Worm (Caenorhabditis elegans): Measurements from ENCODE around the gene gtf-2H1.
A peak's percentile ranks its signal among the peaks of the same experiment; 100 is the strongest.

ce11 chrIV:192046-192445, 39.5 kb downstream of the gtf-2H1 start, which contains the start of gene Y38C1AA.12:
- TF ChIP-seq hmg-4 (GFP tag; optimal IDR thresholded peaks at IDR 0.05) = peak; percentile 32
- no peak for TF ChIP-seq flt-1 (GFP tag; IDR thresholded peaks at IDR 0.05)
- TF ChIP-seq ceh-36 (tag; optimal IDR thresholded peaks at IDR 0.05) = peak; percentile 7
- no peak for TF ChIP-seq tbx-11 (GFP tag; IDR thresholded peaks at IDR 0.05)
- 0 out of 2 replicates have a peak, but pooled peaks have one; percentile 14 for TF ChIP-seq sea-1 (GFP tag; conservative IDR thresholded peaks at IDR 0.05)
- no peak for TF ChIP-seq ama-1 (optimal IDR thresholded peaks at IDR 0.05)
- TF ChIP-seq F13C5.2 (tag; optimal IDR thresholded peaks at IDR 0.05) = peak; percentile 55

Data from whole organism, early embryonic.